Fruit fly (Drosophila melanogaster) whole organism, embryonic: ENCODE results near the gene CG42558.

Experiments used
- Asciz ChIP-seq: fragments of 200-800 bp; sonication (Bioruptor generic); optimal IDR thresholded peaks from 2 replicates; lab custom pipeline; 2017; ENCODE audit warnings: missing biosample characterization, mild to moderate bottlenecking, missing genetic modification characterization, missing genetic modification reagents
- BEAF-32 ChIP-seq: fragments of 200-800 bp; sonication (Bioruptor generic); optimal IDR thresholded peaks from 3 replicates; lab custom pipeline; 2017; ENCODE audit warnings: missing biosample characterization, missing genetic modification characterization, mild to moderate bottlenecking, moderate library complexity, missing genetic modification reagents
- Bteb2 ChIP-seq: fragments of 200-800 bp; sonication (Bioruptor generic); optimal IDR thresholded peaks from 2 replicates; lab custom pipeline; 2016; ENCODE audit warnings: missing biosample characterization, missing genetic modification characterization
- CG11398 ChIP-seq: fragments of 200-800 bp; sonication (Bioruptor generic); optimal IDR thresholded peaks from 2 replicates; lab custom pipeline; 2016; ENCODE audit warnings: missing biosample characterization, missing genetic modification characterization
- CG12299 ChIP-seq: fragments of 200-800 bp; sonication (Bioruptor generic); optimal IDR thresholded peaks from 2 replicates; lab custom pipeline; 2018; ENCODE audit warnings: missing biosample characterization, mild to moderate bottlenecking, missing genetic modification characterization
- CG12391 ChIP-seq: fragments of 200-800 bp; sonication (Bioruptor generic); optimal IDR thresholded peaks from 3 replicates; lab custom pipeline; 2018; ENCODE audit warnings: missing biosample characterization, mild to moderate bottlenecking, missing genetic modification characterization, moderate library complexity
- CG13894 ChIP-seq: fragments of 200-800 bp; sonication (Bioruptor generic); optimal IDR thresholded peaks from 3 replicates; lab custom pipeline; 2018; ENCODE audit warnings: missing biosample characterization, mild to moderate bottlenecking, missing genetic modification characterization, moderate library complexity
- CG15601 ChIP-seq: fragments of 200-800 bp; sonication (Bioruptor generic); optimal IDR thresholded peaks from 3 replicates; lab custom pipeline; 2019; ENCODE audit warnings: missing biosample characterization, mild to moderate bottlenecking, missing genetic modification characterization, moderate library complexity
- CG1647 ChIP-seq: fragments of 200-800 bp; sonication (Bioruptor generic); optimal IDR thresholded peaks from 3 replicates; lab custom pipeline; 2016; ENCODE audit warnings: missing biosample characterization, missing genetic modification characterization
- CG16779 ChIP-seq: fragments of 200-800 bp; sonication (Bioruptor generic); IDR thresholded peaks from 2 replicates; pipeline ENCODE4 v1.3.6; 2022; ENCODE audit warnings: missing biosample characterization, missing genetic modification characterization
- CG16813 ChIP-seq: fragments of 200-800 bp; sonication (Bioruptor generic); IDR thresholded peaks from 3 replicates; pipeline ENCODE4 v1.3.6; 2022; ENCODE audit warnings: missing biosample characterization, missing genetic modification characterization; ENCODE audit not compliant: partially characterized antibody
- CG17612 ChIP-seq: fragments of 200-800 bp; sonication (Bioruptor generic); IDR thresholded peaks from 2 replicates; pipeline ENCODE4 v1.3.6; 2022; ENCODE audit warnings: missing biosample characterization, missing genetic modification characterization
- CG18476 ChIP-seq: fragments of 200-800 bp; sonication (Bioruptor generic); optimal IDR thresholded peaks from 2 replicates; lab custom pipeline; 2016; ENCODE audit warnings: missing biosample characterization, mild to moderate bottlenecking, missing genetic modification characterization
- CG2116 ChIP-seq: fragments of 200-800 bp; sonication (Bioruptor generic); optimal IDR thresholded peaks from 3 replicates; lab custom pipeline; 2018; ENCODE audit warnings: missing biosample characterization, mild to moderate bottlenecking, missing genetic modification characterization
- CG2199 ChIP-seq: fragments of 200-800 bp; sonication (Bioruptor generic); IDR thresholded peaks from 3 replicates; pipeline ENCODE4 v1.3.6; 2022; ENCODE audit warnings: missing biosample characterization, missing genetic modification characterization
- CG2678 ChIP-seq: fragments of 200-800 bp; sonication (Bioruptor generic); optimal IDR thresholded peaks from 3 replicates; lab custom pipeline; 2019; ENCODE audit warnings: missing biosample characterization, mild to moderate bottlenecking, missing genetic modification characterization, moderate library complexity
- CG30020 ChIP-seq: fragments of 200-800 bp; optimal IDR thresholded peaks from 2 replicates; lab custom pipeline; 2019; ENCODE audit warnings: missing biosample characterization, mild to moderate bottlenecking, missing genetic modification characterization, moderate library complexity
- CG33213 ChIP-seq: fragments of 200-800 bp; sonication (Bioruptor generic); optimal IDR thresholded peaks from 3 replicates; lab custom pipeline; 2016; ENCODE audit warnings: missing biosample characterization, missing genetic modification characterization
- CG6254 ChIP-seq: fragments of 200-800 bp; sonication (Bioruptor generic); optimal IDR thresholded peaks from 3 replicates; lab custom pipeline; 2017; ENCODE audit warnings: mild to moderate bottlenecking, missing biosample characterization, missing genetic modification reagents, missing genetic modification characterization
- CG6689 ChIP-seq: fragments of 200-800 bp; sonication (Bioruptor generic); IDR thresholded peaks from 2 replicates; pipeline ENCODE4 v1.3.6; 2022; ENCODE audit warnings: missing biosample characterization, missing genetic modification characterization
- CG7372 ChIP-seq: fragments of 200-800 bp; sonication (Bioruptor generic); IDR thresholded peaks from 2 replicates; pipeline ENCODE4 v1.3.6; 2022; ENCODE audit warnings: missing biosample characterization, missing genetic modification characterization
- CG7839 ChIP-seq: fragments of 200-800 bp; sonication (Bioruptor generic); optimal IDR thresholded peaks from 3 replicates; lab custom pipeline; 2018; ENCODE audit warnings: missing biosample characterization, mild to moderate bottlenecking, missing genetic modification characterization, moderate library complexity
- CG8924 ChIP-seq: fragments of 200-800 bp; optimal IDR thresholded peaks from 3 replicates; lab custom pipeline; 2019; ENCODE audit warnings: missing biosample characterization, mild to moderate bottlenecking, missing genetic modification characterization, moderate library complexity
- Dfd ChIP-seq, 2 experiments: fragments of >200 bp; optimal IDR thresholded peaks; 2 replicates each; lab custom pipeline; 2017; ENCODE audit warnings: missing biosample characterization in 2 of 2, missing genetic modification characterization in 2 of 2
- Fer1 ChIP-seq: fragments of 200-800 bp; sonication (Bioruptor generic); optimal IDR thresholded peaks from 2 replicates; lab custom pipeline; 2017; ENCODE audit warnings: missing biosample characterization, mild to moderate bottlenecking, missing genetic modification characterization
- HLHmδ ChIP-seq: fragments of 200-800 bp; sonication (Bioruptor generic); optimal IDR thresholded peaks from 2 replicates; lab custom pipeline; 2018; ENCODE audit warnings: missing biosample characterization, mild to moderate bottlenecking, missing genetic modification characterization, moderate library complexity
- Kr ChIP-seq: fragments of 200-800 bp; sonication (Bioruptor generic); optimal IDR thresholded peaks from 2 replicates; lab custom pipeline; 2017; ENCODE audit warnings: missing biosample characterization, mild to moderate bottlenecking, missing genetic modification characterization
- Lpt ChIP-seq: fragments of >200 bp; optimal IDR thresholded peaks from 2 replicates; lab custom pipeline; 2018; ENCODE audit warnings: missing biosample characterization, missing genetic modification characterization
- NC2α ChIP-seq: fragments of 200-800 bp; sonication (Bioruptor generic); optimal IDR thresholded peaks from 2 replicates; lab custom pipeline; 2016; ENCODE audit warnings: missing biosample characterization, missing genetic modification characterization
- NC2β ChIP-seq: fragments of 200-800 bp; sonication (Bioruptor generic); optimal IDR thresholded peaks from 2 replicates; lab custom pipeline; 2016; ENCODE audit warnings: missing biosample characterization, missing genetic modification characterization
- NFAT ChIP-seq: fragments of 200-800 bp; sonication (Bioruptor generic); IDR thresholded peaks from 2 replicates; pipeline ENCODE4 v1.3.6; 2022; ENCODE audit warnings: missing biosample characterization, missing genetic modification characterization
- Oli ChIP-seq: fragments of 200-800 bp; sonication (Bioruptor generic); optimal IDR thresholded peaks from 2 replicates; lab custom pipeline; 2018; ENCODE audit warnings: missing biosample characterization, mild to moderate bottlenecking, missing genetic modification characterization, moderate library complexity
- PHDP ChIP-seq: fragments of 200-800 bp; sonication (Bioruptor generic); optimal IDR thresholded peaks from 3 replicates; lab custom pipeline; 2018; ENCODE audit warnings: missing biosample characterization, mild to moderate bottlenecking, missing genetic modification characterization, moderate library complexity
- ash1 ChIP-seq: fragments of 200-800 bp; sonication (Bioruptor generic); optimal IDR thresholded peaks from 2 replicates; lab custom pipeline; 2018; ENCODE audit warnings: missing biosample characterization, mild to moderate bottlenecking, missing genetic modification characterization
- bsh ChIP-seq, 2 experiments: fragments of 200-800 bp; sonication (Bioruptor generic); optimal IDR thresholded peaks; 2 replicates each; lab custom pipeline; 2017 to 2018; ENCODE audit warnings: mild to moderate bottlenecking in 2 of 2, missing biosample characterization in 2 of 2, missing genetic modification characterization in 2 of 2, moderate library complexity in 1 of 2
- cad ChIP-seq: fragments of >200 bp; optimal IDR thresholded peaks from 2 replicates; lab custom pipeline; 2017; ENCODE audit warnings: missing biosample characterization, missing genetic modification characterization
- chif ChIP-seq, 2 experiments: fragments of 200-800 bp; sonication (Bioruptor generic); optimal IDR thresholded peaks; 3 replicates each; lab custom pipeline; 2016; ENCODE audit warnings: missing biosample characterization in 2 of 2, missing genetic modification characterization in 2 of 2
- dmrt99B ChIP-seq: fragments of 200-800 bp; sonication (Bioruptor generic); optimal IDR thresholded peaks from 2 replicates; lab custom pipeline; 2018; ENCODE audit warnings: missing biosample characterization, mild to moderate bottlenecking, missing genetic modification characterization, moderate library complexity
- fd64A ChIP-seq: fragments of 200-800 bp; sonication (Bioruptor generic); optimal IDR thresholded peaks from 3 replicates; lab custom pipeline; 2018; ENCODE audit warnings: missing biosample characterization, mild to moderate bottlenecking, missing genetic modification characterization
- gcm2 ChIP-seq: fragments of 200-800 bp; sonication (Bioruptor generic); optimal IDR thresholded peaks from 2 replicates; lab custom pipeline; 2016; ENCODE audit warnings: missing biosample characterization, missing genetic modification characterization
- hth ChIP-seq: fragments of >200 bp; optimal IDR thresholded peaks from 2 replicates; lab custom pipeline; 2017; ENCODE audit warnings: inconsistent platforms
- ken ChIP-seq: fragments of 200-800 bp; sonication (Bioruptor generic); IDR thresholded peaks from 3 replicates; pipeline ENCODE4 v1.3.6; 2022; ENCODE audit warnings: missing biosample characterization, missing genetic modification characterization
- klu ChIP-seq: fragments of 200-800 bp; sonication (Bioruptor generic); IDR thresholded peaks from 2 replicates; pipeline ENCODE4 v1.3.6; 2022; ENCODE audit warnings: missing biosample characterization, missing genetic modification characterization
- otp ChIP-seq: fragments of 200-800 bp; sonication (Bioruptor generic); IDR thresholded peaks from 3 replicates; pipeline ENCODE4, ENCODE4 v1.3.6; 2022; ENCODE audit warnings: missing biosample characterization, missing genetic modification characterization
- ro ChIP-seq: fragments of 200-800 bp; sonication (Bioruptor generic); IDR thresholded peaks from 2 replicates; pipeline ENCODE4 v1.3.6; 2022; ENCODE audit warnings: missing biosample characterization, missing genetic modification characterization
- salm ChIP-seq: fragments of 200-800 bp; sonication (Bioruptor generic); optimal IDR thresholded peaks from 2 replicates; lab custom pipeline; 2018; ENCODE audit warnings: missing biosample characterization, mild to moderate bottlenecking, missing genetic modification characterization
- seq ChIP-seq: fragments of 200-800 bp; sonication (Bioruptor generic); IDR thresholded peaks from 2 replicates; pipeline ENCODE4 v1.3.6; 2022; ENCODE audit warnings: missing biosample characterization, missing genetic modification characterization
- slbo ChIP-seq: fragments of 200-800 bp; sonication (Bioruptor generic); IDR thresholded peaks from 2 replicates; pipeline ENCODE4 v1.3.6; 2022; ENCODE audit warnings: missing biosample characterization, missing genetic modification characterization
- slp2 ChIP-seq: fragments of 200-800 bp; sonication (Bioruptor generic); optimal IDR thresholded peaks from 2 replicates; lab custom pipeline; 2016; ENCODE audit warnings: missing biosample characterization, missing genetic modification characterization
- tna ChIP-seq: fragments of 200-800 bp; sonication (Bioruptor generic); IDR thresholded peaks from 2 replicates; pipeline ENCODE4 v1.3.6; 2022; ENCODE audit warnings: missing biosample characterization, missing genetic modification characterization; ENCODE audit not compliant: partially characterized antibody
- yki ChIP-seq: fragments of >200 bp; optimal IDR thresholded peaks from 3 replicates; lab custom pipeline; 2018
- zen2 ChIP-seq: fragments of 200-800 bp; sonication (Bioruptor generic); IDR thresholded peaks from 3 replicates; pipeline ENCODE4 v1.3.6; 2022; ENCODE audit warnings: missing biosample characterization, missing genetic modification characterization; ENCODE audit not compliant: partially characterized antibody

Gene CG42558

dm6 chr3R:29894393-29894792 lies 38.7 kb upstream of the CG42558 start (continued):
- TF ChIP-seq Oli (tag; lab: Kevin White, UChicago) = peak; percentile 73
- no peak for TF ChIP-seq slp2 (GFP tag; lab: Kevin White, UChicago)
- no peak; the same call in 2 of the 3 replicates for TF ChIP-seq CG2199 (GFP tag; lab: Robert Waterston, UW)
- TF ChIP-seq CG13894 (tag; lab: Kevin White, UChicago) = no peak
- no peak for TF ChIP-seq CG17612 (GFP tag; lab: Robert Waterston, UW)
- TF ChIP-seq bsh (GFP tag; optimal IDR thresholded peaks at IDR 0.05; lab: Kevin White, UChicago) = peak in 1 of 2 experiments; percentile 27
- TF ChIP-seq Lpt = no peak
- peak; percentile 75 for TF ChIP-seq dmrt99B
- peak; percentile 6 for TF ChIP-seq CG12299
- TF ChIP-seq CG33213 (GFP tag; lab: Kevin White, UChicago) = peak; percentile 11
- TF ChIP-seq zen2 (GFP tag; lab: Robert Waterston, UW) = no peak
- peak; percentile 48 for TF ChIP-seq salm (tag; lab: Kevin White, UChicago)
- TF ChIP-seq CG2678 (tag; lab: Kevin White, UChicago) = peak; percentile 84
- TF ChIP-seq NFAT (GFP tag; lab: Robert Waterston, UW) = peak; percentile 32; the same call in 1 of the 2 replicates
- TF ChIP-seq cad (GFP tag; lab: Kevin White, UChicago) = no peak
- TF ChIP-seq CG12391 (tag; lab: Kevin White, UChicago) = peak; percentile 43
- TF ChIP-seq CG6689 (GFP tag; lab: Robert Waterston, UW) = peak; percentile 53; the same call in 1 of the 2 replicates
- peak in 1 of 2 experiments; percentile 9 for TF ChIP-seq chif (GFP tag; optimal IDR thresholded peaks at IDR 0.05; lab: Kevin White, UChicago)
- no peak for TF ChIP-seq CG18476 (GFP tag; lab: Kevin White, UChicago)
- TF ChIP-seq CG16813 (GFP tag; lab: Robert Waterston, UW) = no peak
- TF ChIP-seq gcm2 (GFP tag; lab: Kevin White, UChicago) = no peak
- peak; percentile 68 for TF ChIP-seq CG8924 (tag; lab: Kevin White, UChicago)
- TF ChIP-seq CG6254 (GFP tag; lab: Kevin White, UChicago) = peak; percentile 48
- peak; percentile 67 for TF ChIP-seq PHDP
- peak; percentile 52 for TF ChIP-seq Bteb2 (GFP tag; lab: Kevin White, UChicago)
- TF ChIP-seq ash1 (GFP tag; lab: Kevin White, UChicago) = no peak
- TF ChIP-seq CG2116 (GFP tag; lab: Kevin White, UChicago) = no peak
- no peak for TF ChIP-seq CG1647
- peak; percentile 43 for TF ChIP-seq klu
- no peak for TF ChIP-seq BEAF-32 (GFP tag; lab: Kevin White, UChicago)
- no peak for TF ChIP-seq otp (GFP tag; lab: Robert Waterston, UW)
- TF ChIP-seq hth (lab: Kevin White, UChicago) = no peak
- TF ChIP-seq tna (GFP tag; lab: Robert Waterston, UW) = no peak
- no peak for TF ChIP-seq Kr (GFP tag; lab: Kevin White, UChicago)
- TF ChIP-seq NC2β (GFP tag; lab: Kevin White, UChicago) = no peak
- TF ChIP-seq ro (GFP tag; lab: Robert Waterston, UW) = no peak
- no peak for TF ChIP-seq Dfd (GFP tag; optimal IDR thresholded peaks at IDR 0.05; lab: Kevin White, UChicago)
- TF ChIP-seq CG15601 (tag; lab: Kevin White, UChicago) = no peak
- TF ChIP-seq CG7839 (tag; lab: Kevin White, UChicago) = peak; percentile 73
- TF ChIP-seq CG30020 (tag; lab: Kevin White, UChicago) = no peak
- TF ChIP-seq seq (GFP tag; lab: Robert Waterston, UW) = peak; percentile 57; the same call in 1 of the 2 replicates
- TF ChIP-seq Fer1 = peak; percentile 66
- TF ChIP-seq fd64A (GFP tag; lab: Kevin White, UChicago) = no peak
- TF ChIP-seq CG16779 (GFP tag; lab: Robert Waterston, UW) = no peak
- TF ChIP-seq CG7372 (GFP tag; lab: Robert Waterston, UW) = peak; percentile 52; the same call in 1 of the 2 replicates
- TF ChIP-seq NC2α (GFP tag; lab: Kevin White, UChicago) = no peak
- TF ChIP-seq HLHmδ (GFP tag; lab: Kevin White, UChicago) = no peak
- no peak for TF ChIP-seq yki (lab: Kevin White, UChicago)
- TF ChIP-seq CG11398 (GFP tag; lab: Kevin White, UChicago) = no peak
- no peak for TF ChIP-seq ken
- peak; percentile 49 for TF ChIP-seq Asciz (GFP tag; lab: Kevin White, UChicago)
- peak; percentile 73 for TF ChIP-seq slbo (GFP tag; lab: Robert Waterston, UW)
